Worm (Caenorhabditis elegans): ENCODE data around the gene dib-1.

DNA sequence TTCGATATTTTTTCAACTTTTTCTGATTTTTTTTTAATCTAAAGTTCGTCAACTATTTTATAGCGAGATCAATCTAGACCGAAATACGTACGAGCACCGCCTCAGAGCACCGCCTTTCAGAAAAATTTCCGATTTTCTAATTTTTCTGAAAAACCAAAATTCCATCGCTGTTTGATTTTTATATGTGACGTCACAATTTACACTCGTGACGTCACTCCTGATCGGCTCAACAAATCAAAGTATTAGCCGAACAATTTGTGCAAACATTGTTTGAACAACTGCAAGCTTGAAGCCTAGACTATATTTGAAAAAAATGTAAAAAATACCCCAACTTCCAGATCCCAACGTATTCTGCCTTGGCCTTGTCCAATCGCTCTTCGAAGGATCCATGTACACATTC is 44.5 kb downstream of the dib-1 start:
- TF ChIP-seq fkh-8 (tag; optimal IDR thresholded peaks at IDR 0.05) (no peak), nhr-28 (tag; optimal IDR thresholded peaks at IDR 0.05) (no peak), nhr-11 (tag; optimal IDR thresholded peaks at IDR 0.05) (no peak), pqm-1 (tag; optimal IDR thresholded peaks at IDR 0.05) (no peak), aha-1 (tag; optimal IDR thresholded peaks at IDR 0.05) (no peak)
